Worm (Caenorhabditis elegans): ENCODE data around the gene mltn-10.

mltn-10 gene

ce11 chrII:14616927-14617326 is 5.9 kb upstream of the mltn-10 start (continued):
- peak; percentile 14 for TF ChIP-seq spr-1 (tag; optimal IDR thresholded peaks at IDR 0.05)
- TF ChIP-seq lin-38 (GFP tag; IDR thresholded peaks at IDR 0.05) = peak; percentile 77; the same call in 1 of the 2 replicates
- TF ChIP-seq mxl-3 (GFP tag; optimal IDR thresholded peaks at IDR 0.05) = peak; percentile 43
- TF ChIP-seq daf-16 (GFP tag; optimal IDR thresholded peaks at IDR 0.05) = peak in 1 of 2 experiments; percentile 88
- peak; percentile 67 for TF ChIP-seq daf-16 (tag; optimal IDR thresholded peaks at IDR 0.05)
- peak; percentile 71; the same call in 1 of the 2 replicates for TF ChIP-seq zfp-3 (GFP tag; conservative IDR thresholded peaks at IDR 0.05)
- TF ChIP-seq tra-1 (GFP tag; IDR thresholded peaks at IDR 0.05) = peak; percentile 85
- no peak for TF ChIP-seq dmd-9 (GFP tag; IDR thresholded peaks at IDR 0.05)
- no peak for TF ChIP-seq F37D6.2 (tag; optimal IDR thresholded peaks at IDR 0.05)
- TF ChIP-seq nhr-76 (tag; optimal IDR thresholded peaks at IDR 0.05) = no peak
- TF ChIP-seq tag-97 (GFP tag; IDR thresholded peaks at IDR 0.05) = no peak
- no peak for TF ChIP-seq lin-13 (GFP tag; optimal IDR thresholded peaks at IDR 0.05)
- no peak for TF ChIP-seq mxl-2 (GFP tag; conservative IDR thresholded peaks at IDR 0.05)
- peak; percentile 66; the same call in 1 of the 2 replicates for TF ChIP-seq F44E2.7 (GFP tag; IDR thresholded peaks at IDR 0.05)
- peak; percentile 74 to 93; a peak in 3 of 4 replicates for TF ChIP-seq madf-5 (GFP tag; IDR thresholded peaks at IDR 0.05)
- no peak for TF ChIP-seq zfp-2 (tag; optimal IDR thresholded peaks at IDR 0.05)
- peak; percentile 48 for TF ChIP-seq hlh-30 (tag; optimal IDR thresholded peaks at IDR 0.05; ENCODE audit: insufficient read depth)
- peak; percentile 66; the same call in 1 of the 2 replicates for TF ChIP-seq madf-9 (GFP tag; conservative IDR thresholded peaks at IDR 0.05)
- TF ChIP-seq ZK546.5 (tag; optimal IDR thresholded peaks at IDR 0.05) = no peak
- peak in 1 of 2 experiments; percentile 96 for TF ChIP-seq unc-62 (GFP tag; optimal IDR thresholded peaks at IDR 0.05 in 1 of 2)
- TF ChIP-seq unc-62 (tag; optimal IDR thresholded peaks at IDR 0.05) = no peak
- peak; percentile 44 for TF ChIP-seq nhr-102 (tag; optimal IDR thresholded peaks at IDR 0.05)
- peak; percentile 96 for TF ChIP-seq lim-7 (GFP tag; IDR thresholded peaks at IDR 0.05)
- no peak for TF ChIP-seq unc-39 (tag; optimal IDR thresholded peaks at IDR 0.05)
- TF ChIP-seq hif-1 (tag; optimal IDR thresholded peaks at IDR 0.05) = no peak
- peak; percentile 90 for TF ChIP-seq arid-1 (GFP tag; conservative IDR thresholded peaks at IDR 0.05)
- no peak for TF ChIP-seq F49E8.2 (tag; optimal IDR thresholded peaks at IDR 0.05; ENCODE audit: borderline replicate concordance)
- TF ChIP-seq attf-4 (tag; optimal IDR thresholded peaks at IDR 0.05) = no peak
- peak; percentile 81 for TF ChIP-seq duxl-1 (tag; optimal IDR thresholded peaks at IDR 0.05; ENCODE audit: poor library complexity)
- peak; percentile 63 for TF ChIP-seq spr-3 (GFP tag; optimal IDR thresholded peaks at IDR 0.05)
- TF ChIP-seq nhr-6 (tag; optimal IDR thresholded peaks at IDR 0.05) = no peak
- no peak for TF ChIP-seq cey-2 (tag; optimal IDR thresholded peaks at IDR 0.05; ENCODE audit: borderline replicate concordance, insufficient read depth)
- TF ChIP-seq jun-1 (tag; optimal IDR thresholded peaks at IDR 0.05) = no peak
- peak; percentile 82; the same call in 1 of the 2 replicates for TF ChIP-seq nhr-41 (GFP tag; IDR thresholded peaks at IDR 0.05)
- TF ChIP-seq ZK337.2 (GFP tag; IDR thresholded peaks at IDR 0.05) = 0 out of 2 replicates have a peak, but pooled peaks have one; percentile 17
- peak; percentile 4 for TF ChIP-seq rbr-2 (tag; optimal IDR thresholded peaks at IDR 0.05)
- TF ChIP-seq ceh-44 (GFP tag; IDR thresholded peaks at IDR 0.05) = 0 out of 2 replicates have a peak, but pooled peaks have one; percentile 28
- peak; percentile 46; the same call in 1 of the 2 replicates for TF ChIP-seq Y48G9A.11 (GFP tag; IDR thresholded peaks at IDR 0.05)
- no peak for TF ChIP-seq ceh-28 (tag; optimal IDR thresholded peaks at IDR 0.05)
- TF ChIP-seq php-3 (GFP tag; IDR thresholded peaks at IDR 0.05) = no peak; the same call in 1 of the 2 replicates
- no peak for TF ChIP-seq ztf-7 (tag; optimal IDR thresholded peaks at IDR 0.05)
- TF ChIP-seq egl-27 (tag; optimal IDR thresholded peaks at IDR 0.05) = no peak
- TF ChIP-seq zip-11 (GFP tag; IDR thresholded peaks at IDR 0.05) = no peak
- TF ChIP-seq F26F4.8 (GFP tag; conservative IDR thresholded peaks at IDR 0.05) = peak; percentile 82
- TF ChIP-seq ceh-20 (GFP tag; IDR thresholded peaks at IDR 0.05) = peak; percentile 64
- TF ChIP-seq dmd-6 (GFP tag; IDR thresholded peaks at IDR 0.05) = peak; percentile 55
- no peak for TF ChIP-seq nhr-237 (tag; optimal IDR thresholded peaks at IDR 0.05)
- peak; percentile 93 for TF ChIP-seq dmd-8 (GFP tag; IDR thresholded peaks at IDR 0.05)
- no peak for TF ChIP-seq zip-2 (tag; optimal IDR thresholded peaks at IDR 0.05)
- TF ChIP-seq Y5F2A.4 (GFP tag; optimal IDR thresholded peaks at IDR 0.05) = peak; percentile 60
- TF ChIP-seq dpl-1 (GFP tag; optimal IDR thresholded peaks at IDR 0.05) = no peak

All from whole organism, L4 larva.